Worm (Caenorhabditis elegans) whole organism, L1 larva: ENCODE measurements around the gene K06A9.2.

Experiments used
- C34B4.2 ChIP-seq: sonication (generic microtip); optimal IDR thresholded peaks from 2 replicates; lab custom pipeline; 2017; ENCODE audit warnings: mild to moderate bottlenecking, missing genetic modification characterization, missing compliant biosample characterization
- ceh-63 ChIP-seq: fragments of 200-800 bp; sonication (Bioruptor generic); optimal IDR thresholded peaks from 2 replicates; lab custom pipeline; 2018; ENCODE audit warnings: mild to moderate bottlenecking, missing genetic modification characterization, missing compliant biosample characterization
- ceh-82 ChIP-seq, 3 experiments: fragments of 150-350 bp in 1 of 3; sonication (generic microtip) in 2 of 3; optimal IDR thresholded peaks; 2 replicates each; lab custom pipeline; 2014 to 2017; ENCODE audit warnings: missing biosample characterization in 3 of 3, missing genetic modification characterization in 3 of 3
- ceh-88 ChIP-seq: fragments of 200-800 bp; sonication (Bioruptor generic); IDR thresholded peaks from 2 replicates; pipeline ENCODE4 v1.3.6; 2022; ENCODE audit warnings: missing genetic modification characterization, missing compliant biosample characterization
- ceh-90 ChIP-seq: sonication (generic microtip); optimal IDR thresholded peaks from 2 replicates; lab custom pipeline; 2016; ENCODE audit warnings: missing genetic modification characterization, missing compliant biosample characterization
- dsc-1 ChIP-seq: sonication (generic microtip); optimal IDR thresholded peaks from 2 replicates; lab custom pipeline; 2016; ENCODE audit warnings: mild to moderate bottlenecking, missing genetic modification characterization, missing compliant biosample characterization
- efl-1 ChIP-seq, 4 experiments: fragments of 150-350 bp; optimal IDR thresholded peaks in 3 of 4; peaks in 1 of 4; 1 replicate in 1 of 4; 2 replicates in 3 of 4; lab custom pipeline; 2014; ENCODE audit warnings: missing biosample characterization in 2 of 4, missing genetic modification characterization in 2 of 4, missing genetic modification reagents in 2 of 4
- efl-3 ChIP-seq: fragments of 200-800 bp; sonication (Bioruptor generic); optimal IDR thresholded peaks from 2 replicates; lab custom pipeline; 2018; ENCODE audit warnings: mild to moderate bottlenecking, missing genetic modification characterization, missing compliant biosample characterization
- egl-13 ChIP-seq: sonication (generic microtip); optimal IDR thresholded peaks from 2 replicates; lab custom pipeline; 2016; ENCODE audit warnings: missing genotype, missing genetic modification reagents, missing genetic modification characterization, missing compliant biosample characterization
- egl-27 ChIP-seq, 2 experiments: fragments of 150-350 bp in 1 of 2; sonication (generic microtip); optimal IDR thresholded peaks; 3 replicates each; lab custom pipeline; 2017 to 2018; ENCODE audit warnings: missing biosample characterization in 2 of 2, missing genetic modification characterization in 2 of 2, missing genetic modification reagents in 2 of 2
- elt-2 ChIP-seq: sonication (generic microtip); optimal IDR thresholded peaks from 2 replicates; lab custom pipeline; 2016; ENCODE audit warnings: missing genetic modification characterization, mild to moderate bottlenecking, inconsistent platforms, missing compliant biosample characterization, missing genetic modification reagents
- ets-5 ChIP-seq: fragments of 200-800 bp; sonication (Bioruptor generic); IDR thresholded peaks from 2 replicates; pipeline ENCODE4 v1.3.6; 2022; ENCODE audit warnings: missing genetic modification characterization, missing compliant biosample characterization
- fkh-4 ChIP-seq: sonication (generic microtip); optimal IDR thresholded peaks from 2 replicates; lab custom pipeline; 2016; ENCODE audit warnings: missing compliant biosample characterization, missing genetic modification characterization, borderline replicate concordance
- fos-1 ChIP-seq: fragments of 150-350 bp; optimal IDR thresholded peaks from 2 replicates; lab custom pipeline; 2014; ENCODE audit warnings: missing biosample characterization, missing genetic modification characterization
- lin-13 ChIP-seq: fragments of 150-350 bp; optimal IDR thresholded peaks from 2 replicates; lab custom pipeline; 2014; ENCODE audit warnings: missing biosample characterization, missing genetic modification reagents, missing genetic modification characterization
- lin-14 ChIP-seq: fragments of 200-800 bp; sonication (Bioruptor generic); optimal IDR thresholded peaks from 2 replicates; lab custom pipeline; 2018; ENCODE audit warnings: mild to moderate bottlenecking, missing genetic modification characterization, moderate library complexity, missing compliant biosample characterization
- lin-35 ChIP-seq, 2 experiments: fragments of 150-350 bp; optimal IDR thresholded peaks; 2 replicates each; lab custom pipeline; 2014; ENCODE audit warnings: missing biosample characterization in 2 of 2, missing genetic modification characterization in 2 of 2, missing genetic modification reagents in 2 of 2
- lin-39 ChIP-seq: fragments of 150-350 bp; optimal IDR thresholded peaks from 2 replicates; lab custom pipeline; 2014; ENCODE audit warnings: missing biosample characterization, missing genetic modification reagents, missing genetic modification characterization
- lir-3 ChIP-seq: sonication (generic microtip); optimal IDR thresholded peaks from 2 replicates; lab custom pipeline; 2016; ENCODE audit warnings: mild to moderate bottlenecking, missing genetic modification characterization, moderate library complexity, missing compliant biosample characterization; ENCODE audit not compliant: poor library complexity
- lsy-2 ChIP-seq, 2 experiments: fragments of 150-350 bp; optimal IDR thresholded peaks; 2 replicates each; lab custom pipeline; 2014; ENCODE audit warnings: missing biosample characterization in 2 of 2, missing genetic modification characterization in 2 of 2
- mab-9 ChIP-seq: fragments of 200-800 bp; sonication (Bioruptor generic); IDR thresholded peaks from 2 replicates; pipeline ENCODE4 v1.3.6; 2022; ENCODE audit warnings: missing genetic modification reagents, missing genetic modification characterization, missing compliant biosample characterization
- mdl-1 ChIP-seq, 2 experiments: fragments of 150-350 bp; optimal IDR thresholded peaks; 2 replicates each; lab custom pipeline; 2014 to 2017; ENCODE audit warnings: missing biosample characterization in 2 of 2, missing genetic modification characterization in 2 of 2, inconsistent platforms in 1 of 2
- nhr-12 ChIP-seq: sonication (generic microtip); optimal IDR thresholded peaks from 2 replicates; lab custom pipeline; 2017; ENCODE audit warnings: missing biosample characterization, missing genetic modification characterization
- nhr-19 ChIP-seq: fragments of 200-800 bp; sonication (Bioruptor generic); conservative IDR thresholded peaks from 2 replicates; pipeline ENCODE4 v1.3.6; 2022; ENCODE audit warnings: missing genetic modification characterization, missing compliant biosample characterization
- nhr-237 ChIP-seq: fragments of 150-350 bp; optimal IDR thresholded peaks from 2 replicates; lab custom pipeline; 2014; ENCODE audit warnings: missing biosample characterization, missing genetic modification characterization
- nhr-47 ChIP-seq: sonication (generic microtip); optimal IDR thresholded peaks from 2 replicates; lab custom pipeline; 2016; ENCODE audit warnings: mild to moderate bottlenecking, missing genetic modification characterization, moderate library complexity, missing compliant biosample characterization
- nhr-71 ChIP-seq: sonication (generic microtip); optimal IDR thresholded peaks from 2 replicates; lab custom pipeline; 2016; ENCODE audit warnings: mild to moderate bottlenecking, missing genetic modification characterization, moderate library complexity, missing compliant biosample characterization
- nhr-77 ChIP-seq: fragments of 150-350 bp; optimal IDR thresholded peaks from 2 replicates; lab custom pipeline; 2014; ENCODE audit warnings: missing biosample characterization, missing genetic modification characterization
- nhr-90 ChIP-seq: sonication (generic microtip); optimal IDR thresholded peaks from 2 replicates; lab custom pipeline; 2016; ENCODE audit warnings: mild to moderate bottlenecking, missing genetic modification characterization, missing compliant biosample characterization; ENCODE audit not compliant: poor library complexity
- pax-3 ChIP-seq: fragments of 200-800 bp; sonication (Bioruptor generic); optimal IDR thresholded peaks from 2 replicates; lab custom pipeline; 2018; ENCODE audit warnings: mild to moderate bottlenecking, missing genetic modification characterization, moderate library complexity, missing compliant biosample characterization
- pqm-1 ChIP-seq: sonication (generic microtip); optimal IDR thresholded peaks from 3 replicates; lab custom pipeline; 2017; ENCODE audit warnings: missing biosample characterization, missing genetic modification characterization
- rnt-1 ChIP-seq: sonication (generic microtip); optimal IDR thresholded peaks from 2 replicates; lab custom pipeline; 2016; ENCODE audit warnings: mild to moderate bottlenecking, missing genetic modification characterization, moderate library complexity, missing compliant biosample characterization
- skn-1 ChIP-seq: fragments of 150-350 bp; optimal IDR thresholded peaks from 2 replicates; lab custom pipeline; 2014; ENCODE audit warnings: missing biosample characterization, missing genetic modification characterization
- snpc-4 ChIP-seq: fragments of 150-350 bp; optimal IDR thresholded peaks from 2 replicates; lab custom pipeline; 2014; ENCODE audit warnings: missing biosample characterization, missing genetic modification characterization
- snu-23 ChIP-seq: sonication (generic microtip); optimal IDR thresholded peaks from 2 replicates; lab custom pipeline; 2016; ENCODE audit warnings: missing genetic modification characterization, missing compliant biosample characterization
- sup-37 ChIP-seq: fragments of 200-800 bp; sonication (Bioruptor generic); optimal IDR thresholded peaks from 2 replicates; lab custom pipeline; 2018; ENCODE audit warnings: mild to moderate bottlenecking, missing genetic modification characterization, missing compliant biosample characterization
- swsn-7 ChIP-seq: sonication (generic microtip); optimal IDR thresholded peaks from 2 replicates; lab custom pipeline; 2016; ENCODE audit warnings: missing genetic modification characterization, missing compliant biosample characterization
- tlp-1 ChIP-seq: fragments of 150-350 bp; optimal IDR thresholded peaks from 2 replicates; lab custom pipeline; 2014; ENCODE audit warnings: missing biosample characterization, missing genetic modification characterization
- unc-30 ChIP-seq: sonication (generic microtip); optimal IDR thresholded peaks from 2 replicates; lab custom pipeline; 2017; ENCODE audit warnings: missing biosample characterization, missing genetic modification characterization
- unc-98 ChIP-seq: fragments of 200-800 bp; sonication (Bioruptor generic); IDR thresholded peaks from 2 replicates; pipeline ENCODE4 v1.3.6; 2022; ENCODE audit warnings: missing genetic modification characterization, missing compliant biosample characterization
- xbp-1 ChIP-seq: sonication (generic microtip); optimal IDR thresholded peaks from 2 replicates; lab custom pipeline; 2016; ENCODE audit warnings: missing genetic modification characterization, missing compliant biosample characterization
- ztf-11 ChIP-seq, 2 experiments: sonication (generic microtip); optimal IDR thresholded peaks; 2 replicates each; lab custom pipeline; 2016 to 2017; ENCODE audit warnings: missing genetic modification characterization in 2 of 2, missing biosample characterization in 1 of 2, missing compliant biosample characterization in 1 of 2

The K06A9.2 gene

DNA sequence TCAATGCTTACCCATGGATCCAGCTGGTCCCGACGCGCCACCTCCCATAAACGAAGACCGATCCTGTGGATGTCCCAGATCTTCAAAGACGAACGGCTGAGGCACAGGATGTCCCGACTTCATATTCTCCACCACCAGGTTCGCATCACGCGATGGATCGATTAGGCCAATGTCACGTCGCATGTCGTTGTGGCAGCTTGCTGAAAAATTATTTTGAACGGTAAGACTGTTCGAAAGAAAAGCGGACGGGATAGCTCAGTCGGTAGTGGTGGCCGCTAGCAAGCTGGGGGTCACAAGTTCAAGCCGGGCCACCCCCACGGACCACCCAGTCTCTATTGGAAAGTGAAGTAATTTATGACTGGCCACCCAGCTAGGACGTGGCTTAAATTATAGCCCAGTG lies 23.0 kb upstream of the K06A9.2 start:
- TF ChIP-seq elt-2 (tag; lab: Kevin White, UChicago) (no peak), C34B4.2 (no peak), egl-13 (tag; lab: Kevin White, UChicago) (no peak), ceh-63 (no peak), lin-39 (tag; lab: Kevin White, UChicago) (no peak), lsy-2 (tag; optimal IDR thresholded peaks at IDR 0.05; lab: Kevin White, UChicago) (no peak)

DNA sequence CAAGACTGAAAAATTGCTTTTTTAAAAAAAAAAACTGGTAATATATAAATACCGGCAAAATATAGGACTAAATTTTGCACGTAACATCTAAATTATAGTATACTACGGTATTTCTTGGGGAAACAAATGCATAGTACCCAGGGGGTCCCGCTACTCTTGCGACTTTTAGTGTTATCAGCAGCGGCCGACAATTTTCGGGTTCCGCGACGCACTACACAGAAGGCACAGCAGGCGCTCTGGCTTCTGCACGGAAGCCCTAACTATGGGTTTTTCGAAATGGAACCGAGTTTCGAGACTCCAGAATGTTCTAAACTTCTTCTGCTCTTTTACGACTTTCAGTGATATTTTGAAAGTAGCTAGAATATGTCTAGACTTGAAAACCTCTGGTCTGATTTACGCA lies 19.6 kb upstream of the K06A9.2 start:
- no peak for TF ChIP-seq tlp-1
- no peak for TF ChIP-seq mab-9 (GFP tag; lab: Robert Waterston, UW)
- TF ChIP-seq snpc-4 (tag; lab: Kevin White, UChicago): peak; percentile 84

DNA sequence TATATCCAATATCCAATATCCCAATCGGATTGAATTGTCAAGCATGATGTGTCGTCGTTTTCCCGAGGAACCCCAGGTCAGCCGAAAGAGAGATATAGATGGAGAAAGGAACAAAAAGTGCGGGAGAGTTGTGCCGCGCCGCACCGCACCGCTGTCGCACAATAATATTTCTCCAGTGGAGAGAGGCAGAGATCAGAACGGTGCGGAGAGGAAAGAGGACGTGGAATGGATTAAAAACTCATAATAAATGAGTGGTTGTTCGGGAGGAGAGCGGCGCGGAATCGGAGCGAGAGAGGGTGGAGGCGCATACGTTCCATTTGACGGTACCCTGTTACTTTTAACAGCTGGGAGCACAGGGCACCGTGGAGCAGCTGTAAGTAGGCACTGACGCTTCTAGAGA lies 18.6 kb upstream of the K06A9.2 start:
- TF ChIP-seq efl-3: no peak
- no peak for TF ChIP-seq tlp-1
- TF ChIP-seq nhr-77: no peak
- TF ChIP-seq ceh-82 (tag; optimal IDR thresholded peaks at IDR 0.05; lab: Kevin White, UChicago): no peak
- no peak for TF ChIP-seq ztf-11 (tag; optimal IDR thresholded peaks at IDR 0.05; lab: Kevin White, UChicago)
- TF ChIP-seq pqm-1 (tag; lab: Kevin White, UChicago): no peak
- TF ChIP-seq lin-39 (tag; lab: Kevin White, UChicago): no peak
- no peak for TF ChIP-seq egl-13 (tag; lab: Kevin White, UChicago)
- no peak for TF ChIP-seq unc-30
- TF ChIP-seq xbp-1: no peak
- no peak for TF ChIP-seq lin-13 (GFP tag; lab: Kevin White, UChicago)
- no peak for TF ChIP-seq swsn-7 (tag; lab: Kevin White, UChicago)
- no peak for TF ChIP-seq egl-27 (tag; optimal IDR thresholded peaks at IDR 0.05; lab: Kevin White, UChicago)
- no peak for TF ChIP-seq fkh-4
- TF ChIP-seq nhr-12 (tag; lab: Kevin White, UChicago): no peak
- TF ChIP-seq nhr-90 (tag; lab: Kevin White, UChicago): no peak
- no peak for TF ChIP-seq ceh-90 (tag; lab: Kevin White, UChicago)
- TF ChIP-seq nhr-47 (tag; lab: Kevin White, UChicago): no peak
- no peak for TF ChIP-seq ceh-88
- TF ChIP-seq unc-98: no peak

DNA sequence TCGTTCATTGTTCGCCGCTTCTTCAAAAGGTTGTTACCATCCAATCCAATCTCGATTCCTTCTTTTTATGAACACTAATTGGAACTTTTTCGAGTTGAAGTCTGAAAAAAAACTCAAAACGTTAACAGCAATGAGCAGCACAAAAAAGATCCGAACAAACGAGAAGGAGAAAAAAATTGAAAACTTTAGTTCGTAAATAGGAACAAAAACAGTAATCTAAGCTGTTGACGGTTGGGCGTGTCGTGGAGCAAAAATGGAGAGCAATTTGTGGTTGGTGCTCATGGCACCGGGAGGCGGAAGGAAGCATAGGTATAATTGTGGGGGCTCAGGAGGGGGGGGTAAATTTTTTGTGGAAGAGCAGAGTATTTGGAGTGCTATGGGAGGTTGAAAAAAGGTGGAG lies 14.8 kb upstream of the K06A9.2 start, which contains the start of gene toca-1:
Gene toca-1 (minus strand): TSS at position 101 of the 400 bp plus-strand sequence.
- TF ChIP-seq sup-37 (no peak), skn-1 (tag; lab: Kevin White, UChicago) (no peak), ets-5 (no peak)

DNA sequence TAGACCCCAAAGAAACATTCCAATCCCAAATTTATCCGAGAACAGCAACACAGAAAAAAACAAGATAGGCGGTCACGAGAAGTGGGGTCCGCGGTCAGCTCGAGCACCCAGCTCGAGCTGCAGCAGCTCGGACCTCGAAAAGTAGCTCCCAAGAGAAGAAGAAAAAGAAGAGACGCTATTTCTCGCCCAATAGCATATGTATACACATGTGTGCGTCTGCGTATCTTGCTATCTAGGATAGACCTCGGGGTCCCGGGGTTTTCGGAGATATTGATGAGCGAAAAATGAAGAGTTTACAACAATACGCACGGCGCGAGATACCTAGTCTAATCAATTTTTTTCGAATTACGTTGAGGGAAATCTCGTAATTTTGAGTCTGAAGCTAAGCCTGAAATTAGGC lies 14.1 kb upstream of the K06A9.2 start:
- TF ChIP-seq mdl-1 (tag; optimal IDR thresholded peaks at IDR 0.05; lab: Kevin White, UChicago) (peak in 1 of 2 experiments; percentile 12), swsn-7 (tag; lab: Kevin White, UChicago) (peak; percentile 4), unc-30 (no peak), lir-3 (no peak), rnt-1 (tag; lab: Kevin White, UChicago) (peak; percentile 67), fos-1 (tag; lab: Kevin White, UChicago) (no peak), egl-27 (tag; optimal IDR thresholded peaks at IDR 0.05; lab: Kevin White, UChicago) (no peak), snu-23 (GFP tag; lab: Kevin White, UChicago) (peak; percentile 44), dsc-1 (tag; lab: Kevin White, UChicago) (peak; percentile 25), pax-3 (tag; lab: Kevin White, UChicago) (no peak), lin-14 (GFP tag; lab: Kevin White, UChicago) (peak; percentile 82), lin-35 (GFP tag; optimal IDR thresholded peaks at IDR 0.05; lab: Kevin White, UChicago) (peak in 1 of 2 experiments; percentile 8), nhr-77 (no peak), efl-1 (optimal IDR thresholded peaks at IDR 0.05; lab: Kevin White, UChicago) (peak in 1 of 2 experiments; percentile 9), efl-1 (GFP tag; optimal IDR thresholded peaks at IDR 0.05 in 1 of 2; lab: Kevin White, UChicago) (no peak), nhr-237 (tag; lab: Kevin White, UChicago) (no peak), nhr-71 (tag; lab: Kevin White, UChicago) (peak; percentile 59), skn-1 (tag; lab: Kevin White, UChicago) (peak; percentile 10), lsy-2 (tag; optimal IDR thresholded peaks at IDR 0.05; lab: Kevin White, UChicago) (peak; percentile 21 to 38), ceh-82 (tag; optimal IDR thresholded peaks at IDR 0.05; lab: Kevin White, UChicago) (peak in 2 of 3 experiments; percentile 3 to 42), nhr-19 (GFP tag; lab: Robert Waterston, UW) (peak; percentile 24; the same call in 1 of the 2 replicates)
